Fruit fly (Drosophila melanogaster) whole organism, prepupa: ENCODE measurements around the gene U2af38.

Experiments
- CG11762 ChIP-seq: fragments of 200-800 bp; sonication (Bioruptor generic); optimal IDR thresholded peaks from 3 replicates; lab custom pipeline; 2016; ENCODE audit warnings: missing biosample characterization, missing genetic modification characterization; ENCODE audit not compliant: insufficient read depth
- Ets21C ChIP-seq: fragments of 200-800 bp; sonication (Bioruptor generic); optimal IDR thresholded peaks from 3 replicates; lab custom pipeline; 2016; ENCODE audit warnings: missing biosample characterization, missing genetic modification characterization
- fkh ChIP-seq: fragments of 200-800 bp; sonication (Bioruptor generic); optimal IDR thresholded peaks from 3 replicates; lab custom pipeline; 2017; ENCODE audit warnings: missing biosample characterization, mild to moderate bottlenecking, missing genetic modification characterization, moderate library complexity

DNA sequence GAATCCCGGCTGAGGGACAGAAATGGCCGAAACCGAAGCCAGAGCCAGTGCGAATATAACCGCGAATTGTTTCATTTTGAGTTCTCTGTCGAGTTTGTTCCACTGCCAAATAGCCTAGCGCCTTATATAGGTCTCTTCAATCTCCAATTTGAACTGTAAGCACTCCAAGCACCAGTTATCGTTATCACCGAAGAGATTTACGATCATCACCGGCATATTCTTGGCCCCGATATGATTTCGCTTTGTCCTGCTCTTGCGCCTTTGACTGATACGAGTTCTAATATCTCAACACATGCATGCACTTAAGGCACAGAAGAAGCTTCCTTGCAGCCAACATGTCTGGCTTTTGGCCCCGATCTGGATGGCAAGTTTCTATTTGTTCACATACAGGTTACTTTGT, 24.7 kb upstream of the U2af38 start, which contains the start of gene CG11912:
- TF ChIP-seq CG11762 (GFP tag; lab: Kevin White, UChicago) (no peak), Ets21C (GFP tag; lab: Kevin White, UChicago) (no peak), fkh (GFP tag; lab: Kevin White, UChicago) (no peak)
